Worm (Caenorhabditis elegans) whole organism, L4 larva: ENCODE measurements around the gene bre-3.

ENCODE experiments used
- F10B5.3 ChIP-seq: sonication (generic microtip); optimal IDR thresholded peaks from 2 replicates; lab custom pipeline; 2016; ENCODE audit warnings: mild to moderate bottlenecking, missing genetic modification characterization, missing compliant biosample characterization
- F26F4.8 ChIP-seq: fragments of 200-800 bp; sonication (Bioruptor generic); conservative IDR thresholded peaks from 2 replicates; pipeline ENCODE4 v1.3.6; 2022; ENCODE audit warnings: missing genetic modification characterization, missing compliant biosample characterization
- F37D6.2 ChIP-seq: sonication (generic microtip); optimal IDR thresholded peaks from 2 replicates; lab custom pipeline; 2016; ENCODE audit warnings: mild to moderate bottlenecking, missing genetic modification characterization, missing compliant biosample characterization
- F44E2.7 ChIP-seq: fragments of 200-800 bp; sonication (Bioruptor generic); IDR thresholded peaks from 2 replicates; pipeline ENCODE4 v2.1.2; 2022; ENCODE audit warnings: missing genetic modification characterization, missing compliant biosample characterization
- F49E8.2 ChIP-seq: sonication (generic microtip); optimal IDR thresholded peaks from 2 replicates; lab custom pipeline; 2016; ENCODE audit warnings: missing compliant biosample characterization, mild to moderate bottlenecking, missing genetic modification characterization, borderline replicate concordance
- Y105C5A.15 ChIP-seq: fragments of 200-800 bp; sonication (Bioruptor generic); IDR thresholded peaks from 2 replicates; pipeline ENCODE4 v1.3.6; 2022; ENCODE audit warnings: missing genetic modification characterization, missing compliant biosample characterization
- Y48G9A.11 ChIP-seq: fragments of 200-800 bp; sonication (Bioruptor generic); IDR thresholded peaks from 2 replicates; pipeline ENCODE4 v1.3.6; 2022; ENCODE audit warnings: missing genetic modification reagents, missing genetic modification characterization, missing compliant biosample characterization
- Y75B8A.6 ChIP-seq: fragments of 200-800 bp; sonication (Bioruptor generic); IDR thresholded peaks from 2 replicates; pipeline ENCODE4 v1.3.6; 2022; ENCODE audit warnings: missing genetic modification reagents, missing genetic modification characterization, missing compliant biosample characterization
- ZK546.5 ChIP-seq, 2 experiments: sonication (generic microtip); optimal IDR thresholded peaks; 2 replicates each; lab custom pipeline; 2017; ENCODE audit warnings: missing biosample characterization in 2 of 2, missing genetic modification characterization in 2 of 2
- ama-1 ChIP-seq: fragments of 150-350 bp; optimal IDR thresholded peaks from 2 replicates; lab custom pipeline; 2014; ENCODE audit warnings: inconsistent platforms, mixed read lengths
- attf-4 ChIP-seq: sonication (generic microtip); optimal IDR thresholded peaks from 3 replicates; lab custom pipeline; 2017; ENCODE audit warnings: missing biosample characterization, missing genetic modification characterization
- ceh-32 ChIP-seq: sonication (generic microtip); optimal IDR thresholded peaks from 2 replicates; lab custom pipeline; 2016; ENCODE audit warnings: mild to moderate bottlenecking, missing genetic modification characterization, missing compliant biosample characterization; ENCODE audit not compliant: poor library complexity
- ceh-44 ChIP-seq: fragments of 200-800 bp; sonication (Bioruptor generic); IDR thresholded peaks from 2 replicates; pipeline ENCODE4 v1.3.6; 2022; ENCODE audit warnings: missing genetic modification reagents, missing genetic modification characterization, missing compliant biosample characterization
- ceh-62 ChIP-seq: sonication (generic microtip); optimal IDR thresholded peaks from 2 replicates; lab custom pipeline; 2017; ENCODE audit warnings: missing biosample characterization, missing genetic modification characterization
- ceh-82 ChIP-seq: sonication (generic microtip); optimal IDR thresholded peaks from 2 replicates; lab custom pipeline; 2017; ENCODE audit warnings: missing biosample characterization, missing genetic modification characterization
- cey-2 ChIP-seq: sonication (generic microtip); optimal IDR thresholded peaks from 3 replicates; lab custom pipeline; 2017; ENCODE audit warnings: missing genetic modification characterization, mild to moderate bottlenecking, missing compliant biosample characterization, antibody characterized with exemption, borderline replicate concordance; ENCODE audit not compliant: insufficient read depth
- daf-12 ChIP-seq: fragments of 150-350 bp; optimal IDR thresholded peaks from 2 replicates; lab custom pipeline; 2014; ENCODE audit warnings: missing biosample characterization, missing genetic modification reagents, missing genetic modification characterization
- daf-16 ChIP-seq, 3 experiments: sonication (generic microtip); optimal IDR thresholded peaks; 2 replicates each; lab custom pipeline; 2016 to 2017; ENCODE audit warnings: missing genetic modification characterization in 3 of 3, missing genetic modification reagents in 3 of 3, mild to moderate bottlenecking in 2 of 3, missing compliant biosample characterization in 2 of 3, missing biosample characterization in 1 of 3, moderate library complexity in 1 of 3
- daf-8 ChIP-seq: fragments of 200-800 bp; sonication (Bioruptor generic); IDR thresholded peaks from 2 replicates; pipeline ENCODE4 v1.3.6; 2022; ENCODE audit warnings: missing genetic modification characterization, missing compliant biosample characterization
- dmd-6 ChIP-seq: fragments of 200-800 bp; sonication (Bioruptor generic); IDR thresholded peaks from 2 replicates; pipeline ENCODE4 v1.3.6; 2022; ENCODE audit warnings: missing genetic modification reagents, missing genetic modification characterization, missing compliant biosample characterization
- dmd-9 ChIP-seq: fragments of 200-800 bp; sonication (Bioruptor generic); IDR thresholded peaks from 2 replicates; pipeline ENCODE4 v1.3.6; 2022; ENCODE audit warnings: missing genetic modification reagents, missing genetic modification characterization, missing compliant biosample characterization
- egl-27 ChIP-seq: sonication (generic microtip); optimal IDR thresholded peaks from 3 replicates; lab custom pipeline; 2017; ENCODE audit warnings: missing biosample characterization, missing genetic modification reagents, missing genetic modification characterization
- fkh-10 ChIP-seq: fragments of 150-350 bp; optimal IDR thresholded peaks from 2 replicates; lab custom pipeline; 2014; ENCODE audit warnings: missing biosample characterization, missing genetic modification reagents, missing genetic modification characterization
- hlh-30 ChIP-seq: sonication (generic microtip); optimal IDR thresholded peaks from 2 replicates; lab custom pipeline; 2017; ENCODE audit warnings: antibody characterized with exemption, mild to moderate bottlenecking, missing genetic modification characterization, missing compliant biosample characterization; ENCODE audit not compliant: insufficient read depth
- lim-7 ChIP-seq: fragments of 200-800 bp; sonication (Bioruptor generic); IDR thresholded peaks from 2 replicates; pipeline ENCODE4 v1.3.6; 2022; ENCODE audit warnings: missing genetic modification characterization, missing compliant biosample characterization
- lin-1 ChIP-seq: fragments of 200-800 bp; sonication (Bioruptor generic); IDR thresholded peaks from 2 replicates; pipeline ENCODE4 v1.3.6; 2022; ENCODE audit warnings: missing genetic modification reagents, missing genetic modification characterization, missing compliant biosample characterization
- lin-13 ChIP-seq: fragments of 150-350 bp; optimal IDR thresholded peaks from 2 replicates; lab custom pipeline; 2014; ENCODE audit warnings: missing biosample characterization, missing genetic modification reagents, missing genetic modification characterization
- lin-29 ChIP-seq: fragments of 200-800 bp; sonication (Bioruptor generic); IDR thresholded peaks from 2 replicates; pipeline ENCODE4 v1.3.6; 2022; ENCODE audit warnings: missing genetic modification reagents, missing genetic modification characterization, missing compliant biosample characterization
- mdt-29 ChIP-seq: fragments of 200-800 bp; sonication (Bioruptor generic); IDR thresholded peaks from 2 replicates; pipeline ENCODE4 v1.3.6; 2022; ENCODE audit warnings: missing genetic modification reagents, missing genetic modification characterization, missing compliant biosample characterization
- mep-1 ChIP-seq: fragments of 150-350 bp; sonication (generic microtip); optimal IDR thresholded peaks from 3 replicates; lab custom pipeline; 2014; ENCODE audit warnings: missing biosample characterization, missing genetic modification characterization
- mxl-3 ChIP-seq: fragments of 200-800 bp; sonication (Bioruptor generic); optimal IDR thresholded peaks from 2 replicates; lab custom pipeline; 2018; ENCODE audit warnings: mild to moderate bottlenecking, missing genetic modification characterization, missing compliant biosample characterization
- nhr-102 ChIP-seq: sonication (generic microtip); optimal IDR thresholded peaks from 2 replicates; lab custom pipeline; 2016; ENCODE audit warnings: mild to moderate bottlenecking, missing genetic modification characterization, moderate library complexity, missing compliant biosample characterization
- nhr-111 ChIP-seq: fragments of 200-800 bp; sonication (Bioruptor generic); optimal IDR thresholded peaks from 2 replicates; lab custom pipeline; 2018; ENCODE audit warnings: mild to moderate bottlenecking, missing genetic modification characterization, missing compliant biosample characterization
- nhr-28 ChIP-seq: fragments of 150-350 bp; optimal IDR thresholded peaks from 2 replicates; lab custom pipeline; 2014; ENCODE audit warnings: missing biosample characterization, missing genetic modification characterization
- nhr-41 ChIP-seq: fragments of 200-800 bp; sonication (Bioruptor generic); IDR thresholded peaks from 2 replicates; pipeline ENCODE4 v1.3.6; 2022; ENCODE audit warnings: missing genetic modification reagents, missing genetic modification characterization, missing compliant biosample characterization
- nhr-42 ChIP-seq: fragments of 200-800 bp; sonication (Bioruptor generic); IDR thresholded peaks from 2 replicates; pipeline ENCODE4 v1.3.6; 2022; ENCODE audit warnings: missing genetic modification characterization, missing compliant biosample characterization
- nhr-6 ChIP-seq: fragments of 150-350 bp; optimal IDR thresholded peaks from 2 replicates; lab custom pipeline; 2014; ENCODE audit warnings: missing biosample characterization, missing genetic modification characterization
- nhr-77 ChIP-seq: fragments of 150-350 bp; optimal IDR thresholded peaks from 2 replicates; lab custom pipeline; 2014; ENCODE audit warnings: missing biosample characterization, missing genetic modification characterization
- saeg-2 ChIP-seq: fragments of 200-800 bp; sonication (Bioruptor generic); IDR thresholded peaks from 2 replicates; pipeline ENCODE4 v1.3.6; 2022; ENCODE audit warnings: missing genetic modification reagents, missing genetic modification characterization, missing compliant biosample characterization
- sdz-12 ChIP-seq: fragments of 200-800 bp; sonication (Bioruptor generic); optimal IDR thresholded peaks from 2 replicates; lab custom pipeline; 2018; ENCODE audit warnings: mild to moderate bottlenecking, missing genetic modification characterization, missing compliant biosample characterization
- snpc-4 ChIP-seq: fragments of 150-350 bp; optimal IDR thresholded peaks from 2 replicates; lab custom pipeline; 2014; ENCODE audit warnings: missing biosample characterization, missing genetic modification characterization
- spr-3 ChIP-seq: fragments of 200-800 bp; sonication (Bioruptor generic); optimal IDR thresholded peaks from 2 replicates; lab custom pipeline; 2018; ENCODE audit warnings: mild to moderate bottlenecking, missing genetic modification characterization, missing compliant biosample characterization
- tra-1 ChIP-seq: fragments of 200-800 bp; sonication (Bioruptor generic); IDR thresholded peaks from 2 replicates; pipeline ENCODE4 v1.3.6; 2022; ENCODE audit warnings: missing genetic modification reagents, missing genetic modification characterization, missing compliant biosample characterization
- unc-130 ChIP-seq: sonication (generic microtip); optimal IDR thresholded peaks from 2 replicates; lab custom pipeline; 2016; ENCODE audit warnings: missing genetic modification reagents, missing genetic modification characterization, missing compliant biosample characterization
- unc-39 ChIP-seq: sonication (generic microtip); optimal IDR thresholded peaks from 2 replicates; lab custom pipeline; 2017; ENCODE audit warnings: missing biosample characterization, missing genetic modification characterization
- unc-62 ChIP-seq, 3 experiments: fragments of 150-350 bp in 1 of 3; sonication (generic microtip); optimal IDR thresholded peaks in 2 of 3; peaks in 1 of 3; 1 replicate in 1 of 3; 2 replicates in 2 of 3; lab custom pipeline; 2014 to 2017; ENCODE audit warnings: missing biosample characterization in 3 of 3, missing genetic modification characterization in 3 of 3, missing genetic modification reagents in 3 of 3, missing genotype in 1 of 3
- zag-1 ChIP-seq: fragments of 150-350 bp; optimal IDR thresholded peaks from 2 replicates; lab custom pipeline; 2014; ENCODE audit warnings: missing biosample characterization, missing genetic modification characterization
- zfp-3 ChIP-seq: fragments of 200-800 bp; sonication (Bioruptor generic); conservative IDR thresholded peaks from 2 replicates; pipeline ENCODE4 v1.3.6; 2022; ENCODE audit warnings: missing genetic modification reagents, missing genetic modification characterization, missing compliant biosample characterization
- ztf-7 ChIP-seq: fragments of 150-350 bp; optimal IDR thresholded peaks from 2 replicates; lab custom pipeline; 2014; ENCODE audit warnings: missing biosample characterization, missing genetic modification characterization

Gene bre-3

ce11 chrIII:9521410-9522090 lies 36.3 kb upstream of the bre-3 start, which contains the start of the genes clu-1 and prp-40 (continued):
- TF ChIP-seq F26F4.8 (GFP tag; lab: Robert Waterston, UW) = no peak
- no peak for TF ChIP-seq daf-8
- TF ChIP-seq Y105C5A.15 (GFP tag; lab: Robert Waterston, UW) = no peak
- TF ChIP-seq F37D6.2 = peak; percentile 51
- TF ChIP-seq nhr-77 = peak; percentile 78
- TF ChIP-seq ztf-7 = peak; percentile 86
- no peak for TF ChIP-seq F44E2.7
- no peak for TF ChIP-seq unc-39 (tag; lab: Kevin White, UChicago)
- peak; percentile 86 for TF ChIP-seq lin-13 (GFP tag; lab: Kevin White, UChicago)
- no peak for TF ChIP-seq zag-1 (tag; lab: Kevin White, UChicago)
- peak; percentile 24 for TF ChIP-seq F49E8.2 (tag; lab: Kevin White, UChicago)
- TF ChIP-seq cey-2 = no peak
- peak; percentile 76 for TF ChIP-seq hlh-30
- TF ChIP-seq dmd-9 (GFP tag; lab: Robert Waterston, UW) = no peak
- peak; percentile 63 for TF ChIP-seq nhr-102 (tag; lab: Kevin White, UChicago)
- peak; percentile 27 for TF ChIP-seq spr-3 (GFP tag; lab: Kevin White, UChicago)
- peak; percentile 36 for TF ChIP-seq F10B5.3
- no peak for TF ChIP-seq egl-27 (tag; lab: Kevin White, UChicago)
- TF ChIP-seq zfp-3 (GFP tag; lab: Robert Waterston, UW) = peak; percentile 57; the same call in 1 of the 2 replicates
- TF ChIP-seq lim-7 = no peak
- no peak for TF ChIP-seq Y48G9A.11 (GFP tag; lab: Robert Waterston, UW)
- TF ChIP-seq dmd-6 (GFP tag; lab: Robert Waterston, UW) = peak; percentile 75
- TF ChIP-seq snpc-4 (tag; lab: Kevin White, UChicago) = peak; percentile 23
- TF ChIP-seq mep-1 (tag; lab: Kevin White, UChicago) = peak; percentile 92
- TF ChIP-seq tra-1 (GFP tag; lab: Robert Waterston, UW) = no peak
- TF ChIP-seq ceh-82 (tag; lab: Kevin White, UChicago) = no peak
- TF ChIP-seq nhr-6 = peak; percentile 91
- TF ChIP-seq nhr-111 = no peak
- TF ChIP-seq mdt-29 (GFP tag; lab: Robert Waterston, UW) = no peak
- TF ChIP-seq daf-16 (GFP tag; optimal IDR thresholded peaks at IDR 0.05; lab: Kevin White, UChicago) = peak in 1 of 2 experiments; percentile 55
- peak; percentile 72 for TF ChIP-seq daf-16 (tag; optimal IDR thresholded peaks at IDR 0.05; lab: Kevin White, UChicago)
- no peak for TF ChIP-seq ceh-62 (tag; lab: Kevin White, UChicago)
- TF ChIP-seq unc-130 (GFP tag; lab: Kevin White, UChicago) = peak; percentile 44
- no peak for TF ChIP-seq saeg-2 (GFP tag; lab: Robert Waterston, UW)
- peak; percentile 79; the same call in 1 of the 2 replicates for TF ChIP-seq nhr-42 (GFP tag; lab: Robert Waterston, UW)
- 0 out of 2 replicates have a peak, but pooled peaks have one; percentile 12 for TF ChIP-seq lin-29
- TF ChIP-seq nhr-41 (GFP tag; lab: Robert Waterston, UW) = no peak
- TF ChIP-seq mxl-3 (GFP tag; lab: Kevin White, UChicago) = peak; percentile 35
- peak; percentile 77 for TF ChIP-seq ama-1
- no peak for TF ChIP-seq Y75B8A.6
- no peak for TF ChIP-seq sdz-12
- 0 out of 2 replicates have a peak, but pooled peaks have one; percentile 41 for TF ChIP-seq ceh-44 (GFP tag; lab: Robert Waterston, UW)
- no peak for TF ChIP-seq ceh-32 (tag; lab: Kevin White, UChicago)
- TF ChIP-seq attf-4 (tag; lab: Kevin White, UChicago) = no peak
- TF ChIP-seq ZK546.5 (tag; optimal IDR thresholded peaks at IDR 0.05; lab: Kevin White, UChicago) = peak in 1 of 2 experiments; percentile 23
- TF ChIP-seq lin-1 (GFP tag; lab: Robert Waterston, UW) = no peak
- TF ChIP-seq nhr-28 (tag; lab: Kevin White, UChicago) = peak; percentile 64
- TF ChIP-seq unc-62 (GFP tag; optimal IDR thresholded peaks at IDR 0.05 in 1 of 2; lab: Kevin White, UChicago) = peak in 1 of 2 experiments; percentile 99
- no peak for TF ChIP-seq unc-62 (tag; optimal IDR thresholded peaks at IDR 0.05; lab: Kevin White, UChicago)
- TF ChIP-seq fkh-10 = peak; percentile 76
- TF ChIP-seq daf-12 (tag; lab: Kevin White, UChicago) = no peak
